Worm (Caenorhabditis elegans) whole organism, L3 larva: ENCODE measurements around the gene bcmo-2.

Experiments used
- R02D3.7 ChIP-seq: fragments of 150-350 bp; optimal IDR thresholded peaks from 2 replicates; lab custom pipeline; 2014; ENCODE audit warnings: missing biosample characterization, missing genetic modification characterization
- ama-1 ChIP-seq: fragments of 150-350 bp; optimal IDR thresholded peaks from 2 replicates; lab custom pipeline; 2018
- ceh-9 ChIP-seq: sonication (generic microtip); optimal IDR thresholded peaks from 2 replicates; lab custom pipeline; 2018; ENCODE audit warnings: missing biosample characterization, missing genetic modification characterization
- elt-3 ChIP-seq, 3 experiments: fragments of 150-350 bp in 1 of 3; sonication (generic microtip) in 2 of 3; optimal IDR thresholded peaks; 2 replicates in 2 of 3; 4 replicates in 1 of 3; lab custom pipeline; 2014 to 2017; ENCODE audit warnings: missing biosample characterization in 3 of 3, missing genetic modification characterization in 3 of 3
- fkh-10 ChIP-seq: sonication (generic microtip); optimal IDR thresholded peaks from 2 replicates; lab custom pipeline; 2017; ENCODE audit warnings: missing biosample characterization, missing genetic modification reagents, missing genetic modification characterization
- lin-39 ChIP-seq: fragments of 150-350 bp; optimal IDR thresholded peaks from 2 replicates; lab custom pipeline; 2018; ENCODE audit warnings: missing biosample characterization, missing genetic modification reagents, missing genetic modification characterization
- nfya-1 ChIP-seq: sonication (generic microtip); optimal IDR thresholded peaks from 2 replicates; lab custom pipeline; 2017; ENCODE audit warnings: missing genetic modification characterization, mild to moderate bottlenecking, missing compliant biosample characterization, antibody characterized with exemption, moderate library complexity; ENCODE audit not compliant: insufficient read depth
- nhr-76 ChIP-seq: fragments of 150-350 bp; sonication (generic microtip); optimal IDR thresholded peaks from 5 replicates; lab custom pipeline; 2014; ENCODE audit warnings: missing biosample characterization, missing genetic modification characterization
- nhr-77 ChIP-seq: fragments of 150-350 bp; optimal IDR thresholded peaks from 2 replicates; lab custom pipeline; 2014; ENCODE audit warnings: missing biosample characterization, missing genetic modification characterization
- skn-1 ChIP-seq: fragments of 150-350 bp; optimal IDR thresholded peaks from 2 replicates; lab custom pipeline; 2014; ENCODE audit warnings: missing biosample characterization, missing genetic modification characterization
- snpc-4 ChIP-seq: fragments of 150-350 bp; optimal IDR thresholded peaks from 2 replicates; lab custom pipeline; 2014; ENCODE audit warnings: missing biosample characterization, missing genetic modification characterization

ce11 chrII:3902798-3903197, 7.8 kb downstream of the bcmo-2 start, which contains the start of gene F53C3.3:
- TF ChIP-seq skn-1 (no peak), nhr-77 (tag; lab: Kevin White, UChicago) (no peak), nfya-1 (tag; lab: Kevin White, UChicago) (no peak), fkh-10 (GFP tag; lab: Kevin White, UChicago) (no peak), R02D3.7 (tag; lab: Kevin White, UChicago) (no peak), elt-3 (tag; optimal IDR thresholded peaks at IDR 0.05; lab: Kevin White, UChicago) (no peak), nhr-76 (no peak), ceh-9 (no peak), ama-1 (lab: Kevin White, UChicago) (no peak), lin-39 (tag; lab: Kevin White, UChicago) (no peak), snpc-4 (tag; lab: Kevin White, UChicago) (no peak)
